Worm (Caenorhabditis elegans): Measurements from ENCODE around the gene frpr-7.

ce11 chrX:17609948-17610347, 30.3 kb upstream of the frpr-7 start, which contains the start of gene C16H3.3:
- TF ChIP-seq him-1 (tag; optimal IDR thresholded peaks at IDR 0.05) (no peak), W03F9.2 (tag; optimal IDR thresholded peaks at IDR 0.05) (no peak)

Measured in whole organism, L4/young adult.